Worm (Caenorhabditis elegans) whole organism, L2 larva: ENCODE data around the gene col-84.
A peak's percentile ranks its signal among the peaks of the same experiment; 100 is the strongest.

ENCODE experiments used
- F13H6.1 ChIP-seq: sonication (generic microtip); optimal IDR thresholded peaks from 2 replicates; lab custom pipeline; 2016; ENCODE audit warnings: missing genetic modification characterization, missing compliant biosample characterization
- R02D3.7 ChIP-seq: fragments of 150-350 bp; optimal IDR thresholded peaks from 2 replicates; lab custom pipeline; 2014; ENCODE audit warnings: missing biosample characterization, missing genetic modification characterization
- Y55F3AM.14 ChIP-seq: fragments of 200-800 bp; sonication (Bioruptor generic); optimal IDR thresholded peaks from 2 replicates; lab custom pipeline; 2018; ENCODE audit warnings: mild to moderate bottlenecking, missing genetic modification characterization, missing compliant biosample characterization
- ZK546.5 ChIP-seq: sonication (generic microtip); optimal IDR thresholded peaks from 2 replicates; lab custom pipeline; 2017; ENCODE audit warnings: missing biosample characterization, missing genetic modification characterization
- alr-1 ChIP-seq: fragments of 150-350 bp; optimal IDR thresholded peaks from 2 replicates; lab custom pipeline; 2014; ENCODE audit warnings: missing biosample characterization, missing genetic modification characterization
- aly-2 ChIP-seq: fragments of 150-350 bp; optimal IDR thresholded peaks from 2 replicates; lab custom pipeline; 2014; ENCODE audit warnings: missing biosample characterization, missing genetic modification characterization
- ama-1 ChIP-seq: fragments of 150-350 bp; optimal IDR thresholded peaks from 2 replicates; lab custom pipeline; 2018; ENCODE audit warnings: inconsistent platforms
- blmp-1 ChIP-seq: sonication (generic microtip); optimal IDR thresholded peaks from 2 replicates; lab custom pipeline; 2017; ENCODE audit warnings: missing genetic modification characterization, mild to moderate bottlenecking, missing compliant biosample characterization, antibody characterized with exemption, moderate library complexity; ENCODE audit not compliant: insufficient read depth
- ceh-16 ChIP-seq: fragments of 150-350 bp; optimal IDR thresholded peaks from 2 replicates; lab custom pipeline; 2014; ENCODE audit warnings: missing biosample characterization, missing genetic modification characterization
- ceh-82 ChIP-seq: fragments of 150-350 bp; optimal IDR thresholded peaks from 2 replicates; lab custom pipeline; 2014; ENCODE audit warnings: missing biosample characterization, missing genetic modification characterization
- crh-2 ChIP-seq: sonication (generic microtip); optimal IDR thresholded peaks from 2 replicates; lab custom pipeline; 2017; ENCODE audit warnings: missing biosample characterization, missing genetic modification characterization
- egl-27 ChIP-seq: sonication (generic microtip); optimal IDR thresholded peaks from 3 replicates; lab custom pipeline; 2017; ENCODE audit warnings: missing biosample characterization, missing genetic modification reagents, missing genetic modification characterization
- elt-1 ChIP-seq: fragments of 150-350 bp; optimal IDR thresholded peaks from 2 replicates; lab custom pipeline; 2014; ENCODE audit warnings: missing biosample characterization, missing genetic modification characterization
- elt-3 ChIP-seq: sonication (generic microtip); optimal IDR thresholded peaks from 2 replicates; lab custom pipeline; 2017; ENCODE audit warnings: missing biosample characterization, missing genetic modification characterization
- fos-1 ChIP-seq: fragments of 150-350 bp; optimal IDR thresholded peaks from 2 replicates; lab custom pipeline; 2014; ENCODE audit warnings: missing biosample characterization, missing genetic modification characterization
- gmeb-1 ChIP-seq: fragments of 150-350 bp; optimal IDR thresholded peaks from 2 replicates; lab custom pipeline; 2014; ENCODE audit warnings: missing biosample characterization, missing genetic modification characterization
- lin-11 ChIP-seq: fragments of 150-350 bp; sonication (generic microtip); optimal IDR thresholded peaks from 2 replicates; lab custom pipeline; 2014; ENCODE audit warnings: missing biosample characterization, missing genetic modification characterization, inconsistent platforms, mixed read lengths
- lin-39 ChIP-seq: fragments of 150-350 bp; optimal IDR thresholded peaks from 2 replicates; lab custom pipeline; 2014; ENCODE audit warnings: missing biosample characterization, missing genetic modification reagents, missing genetic modification characterization
- lsy-2 ChIP-seq, 2 experiments: fragments of 150-350 bp in 1 of 2; sonication (generic microtip) in 1 of 2; optimal IDR thresholded peaks; 2 replicates each; lab custom pipeline; 2014 to 2017; ENCODE audit warnings: missing biosample characterization in 2 of 2, missing genetic modification characterization in 2 of 2
- mab-5 ChIP-seq: fragments of 150-350 bp; optimal IDR thresholded peaks from 2 replicates; lab custom pipeline; 2014; ENCODE audit warnings: missing biosample characterization, missing genetic modification characterization
- mbf-1 ChIP-seq: sonication (generic microtip); optimal IDR thresholded peaks from 2 replicates; lab custom pipeline; 2017; ENCODE audit warnings: missing biosample characterization, missing genetic modification characterization
- mdl-1 ChIP-seq, 2 experiments: fragments of 150-350 bp in 1 of 2; sonication (generic microtip) in 1 of 2; optimal IDR thresholded peaks; 2 replicates each; lab custom pipeline; 2017; ENCODE audit warnings: missing biosample characterization in 2 of 2, missing genetic modification characterization in 2 of 2
- nhr-10 ChIP-seq: sonication (generic microtip); optimal IDR thresholded peaks from 2 replicates; lab custom pipeline; 2017; ENCODE audit warnings: missing biosample characterization, missing genetic modification characterization
- nhr-11 ChIP-seq: fragments of 150-350 bp; optimal IDR thresholded peaks from 2 replicates; lab custom pipeline; 2014; ENCODE audit warnings: missing biosample characterization, missing genetic modification characterization
- nhr-12 ChIP-seq: fragments of 150-350 bp; optimal IDR thresholded peaks from 2 replicates; lab custom pipeline; 2014; ENCODE audit warnings: missing biosample characterization, missing genetic modification characterization
- nhr-129 ChIP-seq: fragments of 150-350 bp; optimal IDR thresholded peaks from 2 replicates; lab custom pipeline; 2014; ENCODE audit warnings: missing biosample characterization, missing genetic modification characterization
- nhr-21 ChIP-seq: fragments of 150-350 bp; optimal IDR thresholded peaks from 2 replicates; lab custom pipeline; 2014; ENCODE audit warnings: missing biosample characterization, missing genetic modification characterization
- nhr-23 ChIP-seq: fragments of 150-350 bp; optimal IDR thresholded peaks from 2 replicates; lab custom pipeline; 2014; ENCODE audit warnings: missing biosample characterization, missing genetic modification reagents, missing genetic modification characterization
- nhr-237 ChIP-seq: fragments of 150-350 bp; optimal IDR thresholded peaks from 2 replicates; lab custom pipeline; 2014; ENCODE audit warnings: missing biosample characterization, missing genetic modification characterization
- nhr-25 ChIP-seq: fragments of 150-350 bp; sonication (generic microtip); optimal IDR thresholded peaks from 3 replicates; lab custom pipeline; 2014; ENCODE audit warnings: missing biosample characterization, missing genetic modification characterization
- nhr-6 ChIP-seq: fragments of 150-350 bp; optimal IDR thresholded peaks from 2 replicates; lab custom pipeline; 2014; ENCODE audit warnings: missing biosample characterization, missing genetic modification characterization
- sem-4 ChIP-seq: fragments of 150-350 bp; optimal IDR thresholded peaks from 2 replicates; lab custom pipeline; 2014; ENCODE audit warnings: missing biosample characterization, missing genetic modification reagents, missing genetic modification characterization
- skn-1 ChIP-seq: sonication (generic microtip); optimal IDR thresholded peaks from 2 replicates; lab custom pipeline; 2017; ENCODE audit warnings: missing biosample characterization, missing genetic modification characterization
- sma-3 ChIP-seq: sonication (generic microtip); optimal IDR thresholded peaks from 2 replicates; lab custom pipeline; 2016; ENCODE audit warnings: missing genetic modification reagents, missing genetic modification characterization, missing compliant biosample characterization
- sma-9 ChIP-seq, 2 experiments: fragments of 150-350 bp in 1 of 2; sonication (generic microtip) in 1 of 2; optimal IDR thresholded peaks; 2 replicates each; lab custom pipeline; 2014 to 2016; ENCODE audit warnings: missing genetic modification characterization in 2 of 2, mild to moderate bottlenecking in 1 of 2, missing biosample characterization in 1 of 2, missing compliant biosample characterization in 1 of 2, missing genetic modification reagents in 1 of 2, moderate library complexity in 1 of 2
- snpc-4 ChIP-seq: fragments of 150-350 bp; optimal IDR thresholded peaks from 2 replicates; lab custom pipeline; 2014; ENCODE audit warnings: missing biosample characterization, missing genetic modification characterization
- unc-39 ChIP-seq: fragments of 150-350 bp; optimal IDR thresholded peaks from 2 replicates; lab custom pipeline; 2014; ENCODE audit warnings: missing biosample characterization, missing genetic modification characterization
- unc-55 ChIP-seq: fragments of 150-350 bp; sonication (generic microtip); optimal IDR thresholded peaks from 3 replicates; lab custom pipeline; 2014; ENCODE audit warnings: missing biosample characterization, missing genetic modification reagents, missing genetic modification characterization
- unc-62 ChIP-seq: fragments of 150-350 bp; optimal IDR thresholded peaks from 2 replicates; lab custom pipeline; 2014; ENCODE audit warnings: missing biosample characterization, missing genetic modification reagents, missing genetic modification characterization
- zag-1 ChIP-seq: fragments of 150-350 bp; optimal IDR thresholded peaks from 2 replicates; lab custom pipeline; 2014; ENCODE audit warnings: missing biosample characterization, missing genetic modification characterization
- ztf-1 ChIP-seq: fragments of 200-800 bp; sonication (Bioruptor generic); conservative IDR thresholded peaks from 2 replicates; pipeline ENCODE4 v1.3.6; 2022; ENCODE audit warnings: missing genetic modification characterization, missing compliant biosample characterization
- ztf-11 ChIP-seq: sonication (generic microtip); optimal IDR thresholded peaks from 2 replicates; lab custom pipeline; 2017; ENCODE audit warnings: missing biosample characterization, missing genetic modification characterization
- ztf-4 ChIP-seq: fragments of 150-350 bp; optimal IDR thresholded peaks from 2 replicates; lab custom pipeline; 2014; ENCODE audit warnings: missing biosample characterization, missing genetic modification characterization

col-84 gene

ce11 chrII:11830601-11831000 is 37.7 kb upstream of the col-84 start (continued):
- TF ChIP-seq sma-9 (GFP tag; optimal IDR thresholded peaks at IDR 0.05; lab: Kevin White, UChicago) (peak; percentile 0), sma-9 (tag; optimal IDR thresholded peaks at IDR 0.05; lab: Kevin White, UChicago) (no peak), sma-3 (GFP tag; lab: Kevin White, UChicago) (no peak), nhr-21 (tag; lab: Kevin White, UChicago) (no peak), lsy-2 (tag; optimal IDR thresholded peaks at IDR 0.05; lab: Kevin White, UChicago) (peak in 1 of 2 experiments; percentile 54), ceh-16 (tag; lab: Kevin White, UChicago) (no peak), ztf-4 (no peak), nhr-129 (peak; percentile 54), ama-1 (lab: Kevin White, UChicago) (no peak), nhr-10 (no peak)
- TF ChIP-seq, all 48 proteins: peak for 6

- TF ChIP-seq nhr-6 (tag; lab: Kevin White, UChicago) (no peak), nhr-12 (tag; lab: Kevin White, UChicago) (no peak), lin-39 (tag; lab: Kevin White, UChicago) (no peak), ceh-82 (tag; lab: Kevin White, UChicago) (no peak), crh-2 (no peak), elt-1 (tag; lab: Kevin White, UChicago) (no peak), ZK546.5 (tag; lab: Kevin White, UChicago) (no peak), lsy-2 (tag; optimal IDR thresholded peaks at IDR 0.05; lab: Kevin White, UChicago) (no peak), nhr-10 (no peak), snpc-4 (tag; lab: Kevin White, UChicago) (no peak), unc-39 (no peak), ama-1 (lab: Kevin White, UChicago) (no peak), unc-62 (GFP tag; lab: Kevin White, UChicago) (no peak)
Observed at ce11 chrII:11832475-11832874, 35.9 kb upstream of the col-84 start, which contains the start of gene clec-144. TSS of gene clec-144 (minus strand) at chrII:11832575.

- no peak for TF ChIP-seq zag-1 (tag; lab: Kevin White, UChicago)
- TF ChIP-seq nhr-12 (tag; lab: Kevin White, UChicago), result no peak
- TF ChIP-seq ztf-11 (tag; lab: Kevin White, UChicago), result no peak
- no peak for TF ChIP-seq gmeb-1 (tag; lab: Kevin White, UChicago)
- no peak for TF ChIP-seq sma-9 (GFP tag; optimal IDR thresholded peaks at IDR 0.05; lab: Kevin White, UChicago)
- TF ChIP-seq sma-9 (tag; optimal IDR thresholded peaks at IDR 0.05; lab: Kevin White, UChicago), result no peak
- TF ChIP-seq mdl-1 (tag; optimal IDR thresholded peaks at IDR 0.05; lab: Kevin White, UChicago), result no peak
- TF ChIP-seq nhr-10, result no peak
- no peak for TF ChIP-seq nhr-25 (tag; lab: Kevin White, UChicago)
- TF ChIP-seq nhr-11, result no peak
- TF ChIP-seq fos-1 (tag; lab: Kevin White, UChicago), result no peak
- no peak for TF ChIP-seq unc-62 (GFP tag; lab: Kevin White, UChicago)
- no peak for TF ChIP-seq lin-11 (tag; lab: Kevin White, UChicago)
Observed at ce11 chrII:11835208-11835607, 33.1 kb upstream of the col-84 start, which contains the start of gene T27D12.6. TSS of gene T27D12.6 (plus strand) at chrII:11835508.

- TF ChIP-seq nhr-23 (tag; lab: Kevin White, UChicago), result no peak
- TF ChIP-seq R02D3.7, result no peak
- TF ChIP-seq lin-39 (tag; lab: Kevin White, UChicago), result no peak
- TF ChIP-seq nhr-6 (tag; lab: Kevin White, UChicago), result no peak
- TF ChIP-seq nhr-11, result no peak
- TF ChIP-seq lin-11 (tag; lab: Kevin White, UChicago), result no peak
- no peak for TF ChIP-seq ama-1 (lab: Kevin White, UChicago)
- TF ChIP-seq F13H6.1 (tag; lab: Kevin White, UChicago), result peak; percentile 18
- TF ChIP-seq elt-3 (tag; lab: Kevin White, UChicago), result no peak
- no peak for TF ChIP-seq nhr-12 (tag; lab: Kevin White, UChicago)
- TF ChIP-seq nhr-10, result no peak
- no peak for TF ChIP-seq ceh-82 (tag; lab: Kevin White, UChicago)
- TF ChIP-seq crh-2, result peak; percentile 14
- TF ChIP-seq nhr-237, result no peak
- peak; percentile 46 for TF ChIP-seq egl-27 (tag; lab: Kevin White, UChicago)
- TF ChIP-seq nhr-21 (tag; lab: Kevin White, UChicago), result peak; percentile 78
- TF ChIP-seq mbf-1 (tag; lab: Kevin White, UChicago), result no peak
- no peak for TF ChIP-seq alr-1
- TF ChIP-seq nhr-129, result peak; percentile 14
- no peak for TF ChIP-seq gmeb-1 (tag; lab: Kevin White, UChicago)
- TF ChIP-seq blmp-1 (tag; lab: Kevin White, UChicago), result no peak
- no peak for TF ChIP-seq ceh-16 (tag; lab: Kevin White, UChicago)
- no peak for TF ChIP-seq sem-4 (tag; lab: Kevin White, UChicago)
- TF ChIP-seq skn-1 (tag; lab: Kevin White, UChicago), result no peak
- no peak for TF ChIP-seq unc-55 (GFP tag; lab: Kevin White, UChicago)
- no peak for TF ChIP-seq unc-39
- peak; percentile 20 for TF ChIP-seq nhr-25 (tag; lab: Kevin White, UChicago)
- TF ChIP-seq sma-3 (GFP tag; lab: Kevin White, UChicago), result peak; percentile 46
- no peak for TF ChIP-seq Y55F3AM.14 (GFP tag; lab: Kevin White, UChicago)
- TF ChIP-seq ZK546.5 (tag; lab: Kevin White, UChicago), result no peak
- TF ChIP-seq ztf-1, result no peak
- no peak for TF ChIP-seq mab-5 (tag; lab: Kevin White, UChicago)
- peak in 1 of 2 experiments; percentile 17 for TF ChIP-seq lsy-2 (tag; optimal IDR thresholded peaks at IDR 0.05; lab: Kevin White, UChicago)
- TF ChIP-seq aly-2 (tag; lab: Kevin White, UChicago), result no peak
Observed at ce11 chrII:11836554-11837218, 31.6 kb upstream of the col-84 start.
